Fruit fly (Drosophila melanogaster) whole organism, embryonic: ENCODE data around the gene Mer.

Source experiments
- B-H1 ChIP-seq: fragments of 200-800 bp; sonication (Bioruptor generic); IDR thresholded peaks from 3 replicates; pipeline ENCODE4 v1.3.6; 2022; ENCODE audit warnings: missing biosample characterization, missing genetic modification characterization
- BEAF-32 ChIP-seq: fragments of 200-800 bp; sonication (Bioruptor generic); optimal IDR thresholded peaks from 3 replicates; lab custom pipeline; 2017; ENCODE audit warnings: missing biosample characterization, missing genetic modification characterization, mild to moderate bottlenecking, moderate library complexity, missing genetic modification reagents
- CG11456 ChIP-seq: fragments of 200-800 bp; sonication (Bioruptor generic); IDR thresholded peaks from 3 replicates; pipeline ENCODE4 v1.3.6; 2022; ENCODE audit warnings: missing biosample characterization, missing genetic modification characterization
- CG11504 ChIP-seq: fragments of 200-800 bp; sonication (Bioruptor generic); optimal IDR thresholded peaks from 3 replicates; lab custom pipeline; 2019; ENCODE audit warnings: missing biosample characterization, mild to moderate bottlenecking, missing genetic modification characterization, moderate library complexity
- CG11696 ChIP-seq: fragments of 200-800 bp; sonication (Bioruptor generic); IDR thresholded peaks from 2 replicates; pipeline ENCODE4 v1.3.6; 2022; ENCODE audit warnings: missing biosample characterization, missing genetic modification characterization
- CG13287 ChIP-seq: fragments of 200-800 bp; sonication (Bioruptor generic); IDR thresholded peaks from 2 replicates; pipeline ENCODE4 v1.3.6; 2022; ENCODE audit warnings: missing biosample characterization, missing genetic modification characterization; ENCODE audit not compliant: partially characterized antibody
- CG13775 ChIP-seq: fragments of 200-800 bp; sonication (Bioruptor generic); optimal IDR thresholded peaks from 3 replicates; lab custom pipeline; 2017; ENCODE audit warnings: missing biosample characterization, mild to moderate bottlenecking, missing genetic modification characterization
- CG14860 ChIP-seq: fragments of 200-800 bp; sonication (Bioruptor generic); IDR thresholded peaks from 3 replicates; pipeline ENCODE4 v1.3.6; 2022; ENCODE audit warnings: missing biosample characterization, missing genetic modification characterization; ENCODE audit not compliant: partially characterized antibody
- CG15514 ChIP-seq: fragments of 200-800 bp; sonication (Bioruptor generic); optimal IDR thresholded peaks from 3 replicates; lab custom pipeline; 2017; ENCODE audit warnings: missing biosample characterization, missing genetic modification characterization, mild to moderate bottlenecking, moderate library complexity, missing genetic modification reagents
- CG1602 ChIP-seq: fragments of 200-800 bp; sonication (Bioruptor generic); optimal IDR thresholded peaks from 3 replicates; lab custom pipeline; 2016; ENCODE audit warnings: missing biosample characterization, missing genetic modification characterization
- CG17802 ChIP-seq: fragments of 200-800 bp; sonication (Bioruptor generic); optimal IDR thresholded peaks from 2 replicates; lab custom pipeline; 2018; ENCODE audit warnings: missing biosample characterization, mild to moderate bottlenecking, missing genetic modification characterization, moderate library complexity
- CG30431 ChIP-seq: fragments of 200-800 bp; sonication (Bioruptor generic); optimal IDR thresholded peaks from 2 replicates; lab custom pipeline; 2017; ENCODE audit warnings: missing biosample characterization, missing genetic modification characterization
- CG4282 ChIP-seq: fragments of 200-800 bp; sonication (Bioruptor generic); optimal IDR thresholded peaks from 2 replicates; lab custom pipeline; 2016; ENCODE audit warnings: missing biosample characterization, missing genetic modification characterization
- CG8765 ChIP-seq: fragments of 200-800 bp; sonication (Bioruptor generic); IDR thresholded peaks from 2 replicates; pipeline ENCODE4 v1.3.6; 2022; ENCODE audit warnings: missing biosample characterization, missing genetic modification characterization
- Dll ChIP-seq: fragments of 200-800 bp; sonication (Bioruptor generic); IDR thresholded peaks from 4 replicates; pipeline ENCODE4 v1.3.6; 2022; ENCODE audit warnings: missing biosample characterization, missing genetic modification characterization; ENCODE audit not compliant: partially characterized antibody
- Ets65A ChIP-seq: fragments of 200-800 bp; sonication (Bioruptor generic); peaks from one replicate; lab custom pipeline; 2016; ENCODE audit warnings: missing biosample characterization, missing genetic modification characterization
- GATAe ChIP-seq: fragments of 200-800 bp; sonication (Bioruptor generic); conservative IDR thresholded peaks from 2 replicates; pipeline ENCODE4 v1.3.6; 2022; ENCODE audit warnings: missing biosample characterization, missing genetic modification characterization
- MESR4 ChIP-seq: fragments of 200-800 bp; sonication (Bioruptor generic); optimal IDR thresholded peaks from 2 replicates; lab custom pipeline; 2018; ENCODE audit warnings: missing biosample characterization, mild to moderate bottlenecking, missing genetic modification characterization, moderate library complexity
- Optix ChIP-seq: fragments of 200-800 bp; sonication (Bioruptor generic); IDR thresholded peaks from 3 replicates; pipeline ENCODE4 v1.3.6; 2022; ENCODE audit warnings: missing biosample characterization, missing genetic modification characterization
- Poxn ChIP-seq: fragments of 200-800 bp; sonication (Bioruptor generic); IDR thresholded peaks from 2 replicates; pipeline ENCODE4 v1.3.6; 2022; ENCODE audit warnings: missing biosample characterization, missing genetic modification characterization
- Rfx ChIP-seq: fragments of 200-800 bp; sonication (Bioruptor generic); IDR thresholded peaks from 2 replicates; pipeline ENCODE4 v1.3.6; 2022; ENCODE audit warnings: missing biosample characterization, missing genetic modification characterization
- Taf1 ChIP-seq: fragments of 200-800 bp; sonication (Bioruptor generic); IDR thresholded peaks from 2 replicates; pipeline ENCODE4 v1.3.6; 2022; ENCODE audit warnings: missing biosample characterization, missing genetic modification characterization
- Trl ChIP-seq, 3 experiments: fragments of >200 bp in 2 of 3; fragments of 200-800 bp in 1 of 3; sonication (Bioruptor generic) in 1 of 3; optimal IDR thresholded peaks; 2 replicates in 1 of 3; 3 replicates in 2 of 3; lab custom pipeline; 2016 to 2017; ENCODE audit warnings: missing biosample characterization in 1 of 3, missing genetic modification characterization in 1 of 3
- Usf ChIP-seq: fragments of 200-800 bp; sonication (Bioruptor generic); optimal IDR thresholded peaks from 2 replicates; lab custom pipeline; 2017; ENCODE audit warnings: missing genotype, missing biosample characterization, missing genetic modification characterization
- ara ChIP-seq: fragments of 200-800 bp; sonication (Bioruptor generic); IDR thresholded peaks from 2 replicates; pipeline ENCODE4 v1.3.6; 2022; ENCODE audit warnings: missing biosample characterization, missing genetic modification characterization
- bcd ChIP-seq: fragments of 200-800 bp; sonication (Bioruptor generic); optimal IDR thresholded peaks from 2 replicates; lab custom pipeline; 2017; ENCODE audit warnings: missing biosample characterization, mild to moderate bottlenecking, missing genetic modification characterization
- chif ChIP-seq, 2 experiments: fragments of 200-800 bp; sonication (Bioruptor generic); optimal IDR thresholded peaks; 3 replicates each; lab custom pipeline; 2016; ENCODE audit warnings: missing biosample characterization in 2 of 2, missing genetic modification characterization in 2 of 2
- crol ChIP-seq: fragments of 200-800 bp; sonication (Bioruptor generic); IDR thresholded peaks from 2 replicates; pipeline ENCODE4 v1.3.6; 2022; ENCODE audit warnings: missing biosample characterization, missing genetic modification characterization
- emc ChIP-seq: fragments of 200-800 bp; sonication (Bioruptor generic); optimal IDR thresholded peaks from 2 replicates; lab custom pipeline; 2016; ENCODE audit warnings: missing biosample characterization, missing genetic modification characterization
- gce ChIP-seq: fragments of 200-800 bp; sonication (Bioruptor generic); IDR thresholded peaks from 3 replicates; pipeline ENCODE4 v1.3.6; 2022; ENCODE audit warnings: missing biosample characterization, missing genetic modification characterization
- grau ChIP-seq: fragments of 200-800 bp; optimal IDR thresholded peaks from 3 replicates; lab custom pipeline; 2019; ENCODE audit warnings: missing biosample characterization, mild to moderate bottlenecking, missing genetic modification characterization, moderate library complexity
- her ChIP-seq: fragments of 200-800 bp; sonication (Bioruptor generic); optimal IDR thresholded peaks from 2 replicates; lab custom pipeline; 2016; ENCODE audit warnings: missing biosample characterization, missing genetic modification characterization
- insv ChIP-seq, 2 experiments: fragments of 200-800 bp; sonication (Bioruptor generic); optimal IDR thresholded peaks; 3 replicates each; lab custom pipeline; 2016 to 2018; ENCODE audit warnings: missing biosample characterization in 2 of 2, missing genetic modification characterization in 2 of 2
- lilli ChIP-seq: fragments of 200-800 bp; sonication (Bioruptor generic); optimal IDR thresholded peaks from 3 replicates; lab custom pipeline; 2016; ENCODE audit warnings: missing biosample characterization, missing genetic modification characterization
- pzg ChIP-seq: fragments of 200-800 bp; sonication (Bioruptor generic); optimal IDR thresholded peaks from 3 replicates; lab custom pipeline; 2018; ENCODE audit warnings: missing biosample characterization, mild to moderate bottlenecking, missing genetic modification characterization, moderate library complexity
- ranshi ChIP-seq: fragments of 200-800 bp; sonication (Bioruptor generic); IDR thresholded peaks from 2 replicates; pipeline ENCODE4 v1.3.6; 2022; ENCODE audit warnings: missing biosample characterization, missing genetic modification characterization
- row ChIP-seq: fragments of 200-800 bp; sonication (Bioruptor generic); IDR thresholded peaks from 3 replicates; pipeline ENCODE4 v1.3.6; 2022; ENCODE audit warnings: missing biosample characterization, missing genetic modification characterization
- scrt ChIP-seq: fragments of 200-800 bp; sonication (Bioruptor generic); optimal IDR thresholded peaks from 2 replicates; lab custom pipeline; 2018; ENCODE audit warnings: missing biosample characterization, mild to moderate bottlenecking, missing genetic modification characterization, moderate library complexity
- seq ChIP-seq: fragments of 200-800 bp; sonication (Bioruptor generic); IDR thresholded peaks from 2 replicates; pipeline ENCODE4 v1.3.6; 2022; ENCODE audit warnings: missing biosample characterization, missing genetic modification characterization
- ssp ChIP-seq: fragments of 200-800 bp; sonication (Bioruptor generic); IDR thresholded peaks from 2 replicates; pipeline ENCODE4 v1.3.6; 2022; ENCODE audit warnings: missing biosample characterization, missing genetic modification characterization
- twi ChIP-seq: fragments of 200-800 bp; optimal IDR thresholded peaks from 2 replicates; lab custom pipeline; 2019; ENCODE audit warnings: missing biosample characterization, mild to moderate bottlenecking, missing genetic modification characterization, moderate library complexity
- unpg ChIP-seq: fragments of 200-800 bp; sonication (Bioruptor generic); optimal IDR thresholded peaks from 3 replicates; lab custom pipeline; 2018; ENCODE audit warnings: missing biosample characterization, mild to moderate bottlenecking, missing genetic modification characterization, moderate library complexity

Gene Mer

DNA sequence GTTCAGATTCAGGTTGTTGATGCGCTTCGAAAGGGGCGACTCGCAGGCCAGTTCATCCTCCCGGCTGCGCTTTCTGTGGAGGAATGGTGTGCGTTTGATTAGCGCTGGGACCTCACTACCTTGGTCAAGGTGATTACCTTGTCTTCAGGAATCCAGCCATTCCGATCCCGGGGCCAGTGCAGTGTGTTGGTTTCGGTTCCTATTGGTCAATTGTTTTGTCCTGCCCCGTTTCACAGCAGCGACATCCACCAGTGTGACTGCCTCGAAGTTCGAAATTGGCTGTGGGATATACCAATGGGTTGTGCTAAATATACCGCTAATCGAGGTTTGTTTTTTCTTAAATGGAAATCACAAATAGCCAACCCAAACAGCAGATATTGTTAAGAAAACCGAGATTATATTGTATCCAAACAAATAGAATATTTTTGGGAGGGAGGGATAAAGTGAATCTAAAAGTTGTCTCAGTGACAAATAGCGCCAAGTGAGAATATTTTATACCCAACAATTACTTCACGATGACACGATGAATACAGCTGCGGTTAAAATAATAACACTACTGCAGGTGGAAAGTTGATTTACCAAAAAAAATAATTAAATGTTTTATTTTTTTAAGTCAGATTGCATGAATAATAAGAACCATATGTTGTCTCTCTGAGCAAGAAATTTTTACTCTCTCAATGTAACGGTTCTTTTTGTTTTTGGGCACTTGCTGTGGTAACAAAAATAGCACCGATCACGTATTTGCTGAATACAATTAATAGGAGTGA, 1.7 kb upstream of the Mer start, which contains the start of gene CG14229 (continued):
- TF ChIP-seq CG11504 (tag; lab: Kevin White, UChicago) (peak; percentile 23), lilli (peak; percentile 26), Poxn (no peak), her (GFP tag; lab: Kevin White, UChicago) (no peak), CG4282 (GFP tag; lab: Kevin White, UChicago) (no peak), unpg (GFP tag; lab: Kevin White, UChicago) (no peak), CG30431 (GFP tag; lab: Kevin White, UChicago) (no peak), CG8765 (GFP tag; lab: Robert Waterston, UW) (no peak), bcd (no peak), Rfx (GFP tag; lab: Robert Waterston, UW) (no peak), BEAF-32 (GFP tag; lab: Kevin White, UChicago) (peak; percentile 54), insv (GFP tag; optimal IDR thresholded peaks at IDR 0.05; lab: Kevin White, UChicago) (no peak), seq (GFP tag; lab: Robert Waterston, UW) (no peak), chif (GFP tag; optimal IDR thresholded peaks at IDR 0.05; lab: Kevin White, UChicago) (no peak), Dll (GFP tag; lab: Robert Waterston, UW) (0 out of 4 replicates have a peak, but pooled peaks have one; percentile 23), CG11696 (GFP tag; lab: Robert Waterston, UW) (peak; percentile 82), B-H1 (GFP tag; lab: Robert Waterston, UW) (no peak), CG14860 (GFP tag; lab: Robert Waterston, UW) (no peak), GATAe (GFP tag; lab: Robert Waterston, UW) (no peak), ssp (GFP tag; lab: Robert Waterston, UW) (no peak; the same call in 1 of the 2 replicates), CG13287 (GFP tag; lab: Robert Waterston, UW) (peak; percentile 27; the same call in 1 of the 2 replicates), CG13775 (GFP tag; lab: Kevin White, UChicago) (peak; percentile 3), CG1602 (no peak), Usf (no peak), CG17802 (no peak), CG15514 (no peak), emc (GFP tag; lab: Kevin White, UChicago) (no peak), Taf1 (no peak), gce (GFP tag; lab: Robert Waterston, UW) (0 out of 3 replicates have a peak, but pooled peaks have one; percentile 23)

DNA sequence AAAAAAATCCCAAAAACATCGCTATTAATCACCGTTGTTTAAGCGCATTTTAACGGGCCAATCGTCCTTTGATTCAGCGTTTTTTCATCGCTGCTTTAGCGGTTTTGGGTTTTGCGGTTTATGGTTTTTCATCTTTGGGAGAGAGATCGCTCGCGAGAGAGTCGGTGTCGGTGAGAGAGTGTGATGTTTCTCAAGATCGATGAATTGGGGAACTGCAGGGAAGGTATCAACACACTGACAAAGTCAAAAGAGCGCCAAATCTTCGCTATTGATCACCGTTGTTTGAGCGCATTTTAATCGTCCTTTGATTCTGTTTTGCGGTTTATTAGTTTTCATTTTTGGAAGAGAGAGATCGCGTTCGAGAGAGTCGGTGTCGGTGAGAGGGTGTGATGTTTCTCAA, 3.2 kb downstream of the Mer start:
- TF ChIP-seq Dll (GFP tag; lab: Robert Waterston, UW) (0 out of 4 replicates have a peak, but pooled peaks have one; percentile 19), Trl (optimal IDR thresholded peaks at IDR 0.05; lab: Kevin White, UChicago) (peak; percentile 61 to 66), Trl (GFP tag; optimal IDR thresholded peaks at IDR 0.05; lab: Kevin White, UChicago) (no peak), CG11456 (GFP tag; lab: Robert Waterston, UW) (no peak)

DNA sequence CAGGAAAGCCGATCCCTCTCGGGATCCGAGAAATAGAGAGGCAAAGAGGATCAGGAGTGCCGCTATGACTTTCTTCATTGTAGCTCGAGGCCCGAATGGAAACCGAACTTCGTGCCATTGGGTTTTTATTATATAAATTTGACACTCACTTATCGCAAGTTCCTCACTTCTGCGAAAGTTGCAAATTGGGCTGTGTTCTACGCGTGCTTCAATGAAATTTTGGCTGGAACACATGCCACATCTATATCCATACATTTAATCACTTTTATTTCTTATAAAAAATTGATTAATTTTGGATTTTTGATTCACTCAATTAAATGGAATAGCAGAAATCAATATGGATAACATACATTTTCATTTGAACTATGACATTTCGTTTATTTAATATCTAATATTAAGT, 4.5 kb downstream of the Mer start, which contains the start of gene CG14227:
Gene CG14227 (minus strand): TSS at position 101 of the 400 bp plus-strand sequence.
- TF ChIP-seq Ets65A (GFP tag; lab: Kevin White, UChicago): peak; percentile 83
- no peak for TF ChIP-seq MESR4 (GFP tag; lab: Kevin White, UChicago)

DNA sequence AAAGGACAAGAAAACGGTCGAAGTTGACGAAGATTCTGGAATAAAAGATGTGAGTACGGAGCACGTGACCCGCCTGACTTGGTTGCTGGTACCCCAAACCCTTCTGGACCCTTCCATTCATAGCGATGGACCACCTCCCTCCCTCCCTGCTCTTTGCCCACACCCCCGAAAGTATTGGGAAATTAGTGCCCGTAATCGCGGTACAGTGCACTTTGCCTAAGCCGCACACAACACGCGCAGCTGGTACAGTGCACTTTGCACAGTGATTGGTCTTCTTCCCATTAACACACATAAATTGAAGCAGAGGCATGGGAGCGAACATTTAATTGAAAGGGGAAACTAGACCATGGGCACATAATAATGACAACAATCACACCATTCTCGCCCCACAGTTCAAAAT, 9.3 kb downstream of the Mer start:
- TF ChIP-seq pzg: no peak
- TF ChIP-seq scrt (GFP tag; lab: Kevin White, UChicago): no peak
- TF ChIP-seq grau (tag; lab: Kevin White, UChicago): peak; percentile 86
- peak; percentile 23; the same call in 1 of the 3 replicates for TF ChIP-seq row (GFP tag; lab: Robert Waterston, UW)
- peak; percentile 24; the same call in 1 of the 2 replicates for TF ChIP-seq ranshi
- TF ChIP-seq ara (GFP tag; lab: Robert Waterston, UW): 0 out of 2 replicates have a peak, but pooled peaks have one; percentile 37
- TF ChIP-seq crol: peak; percentile 75
- TF ChIP-seq twi (tag; lab: Kevin White, UChicago): no peak
- TF ChIP-seq Optix (GFP tag; lab: Robert Waterston, UW): 0 out of 3 replicates have a peak, but pooled peaks have one; percentile 27
